Fruit fly (Drosophila melanogaster): ENCODE results near the gene CG10357.

DNA sequence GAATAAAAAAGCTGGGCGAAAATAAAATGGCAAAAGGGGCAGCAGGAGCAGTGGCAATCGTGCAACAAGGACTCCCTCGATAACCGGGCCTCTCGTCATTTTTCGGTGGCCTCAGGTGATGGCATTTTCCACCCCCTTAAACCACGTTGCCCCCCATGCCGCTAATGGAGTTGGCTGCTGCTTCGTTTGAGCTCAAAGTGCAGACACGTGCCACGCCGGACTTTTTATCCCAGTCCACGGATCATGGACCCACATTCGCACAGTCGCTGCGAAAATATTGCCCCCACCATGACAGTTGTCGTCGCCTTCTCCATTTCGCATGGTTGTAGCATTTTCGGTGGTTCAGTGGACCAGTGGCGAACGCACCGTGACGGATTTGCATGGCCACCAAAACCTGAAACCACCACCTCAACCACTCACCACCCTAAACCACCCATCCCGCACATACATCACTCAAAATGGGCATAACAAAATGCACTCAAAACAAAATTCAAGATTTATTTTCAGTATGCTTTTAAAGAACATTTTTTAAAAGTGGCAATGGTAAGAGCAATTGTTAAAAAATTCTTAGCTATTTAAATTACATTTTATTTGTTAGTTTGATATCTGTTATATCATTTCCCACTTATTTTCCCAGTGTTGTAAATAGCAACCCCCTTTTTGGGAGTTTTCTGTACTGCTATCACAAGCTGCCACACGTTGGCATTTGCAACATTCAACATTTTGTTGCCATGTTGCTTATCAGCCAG is 48.3 kb upstream of the CG10357 start:
- TF ChIP-seq CG12605 (GFP tag; IDR thresholded peaks at IDR 0.05) (no peak), gl (tag; optimal IDR thresholded peaks at IDR 0.05) (no peak), CG14655 (GFP tag; optimal IDR thresholded peaks at IDR 0.05) (peak; percentile 17), CG4496 (GFP tag; IDR thresholded peaks at IDR 0.05) (peak; percentile 23; the same call in 1 of the 3 replicates), Snoo (tag; optimal IDR thresholded peaks at IDR 0.05) (peak; percentile 51), rn (GFP tag; IDR thresholded peaks at IDR 0.05) (no peak), EcR (GFP tag; optimal IDR thresholded peaks at IDR 0.05) (no peak), CG15710 (tag; optimal IDR thresholded peaks at IDR 0.05) (peak; percentile 52), CG8301 (tag; optimal IDR thresholded peaks at IDR 0.05) (no peak), Ets98B (GFP tag; IDR thresholded peaks at IDR 0.05) (no peak), CG34367 (tag; optimal IDR thresholded peaks at IDR 0.05) (peak; percentile 45), fd96Ca (GFP tag; IDR thresholded peaks at IDR 0.05) (no peak), CG32121 (GFP tag; IDR thresholded peaks at IDR 0.05) (no peak), D1 (tag; optimal IDR thresholded peaks at IDR 0.05) (no peak)

All from whole organism, pupa.